Worm (Caenorhabditis elegans): ENCODE results near the gene acr-20.

The acr-20 gene

ce11 chrII:14404266-14404665 is 26.6 kb upstream of the acr-20 start:
- TF ChIP-seq efl-1 (optimal IDR thresholded peaks at IDR 0.05) = no peak
- TF ChIP-seq efl-1 (GFP tag; optimal IDR thresholded peaks at IDR 0.05 in 1 of 2) = peak in 1 of 2 experiments; percentile 76
- TF ChIP-seq elt-2 (tag; optimal IDR thresholded peaks at IDR 0.05) = peak; percentile 10
- peak in 1 of 2 experiments; percentile 32 for TF ChIP-seq lin-35 (GFP tag; optimal IDR thresholded peaks at IDR 0.05)
- no peak for TF ChIP-seq ces-1 (GFP tag; optimal IDR thresholded peaks at IDR 0.05)
- TF ChIP-seq blmp-1 (tag; optimal IDR thresholded peaks at IDR 0.05) = peak; percentile 4

- TF ChIP-seq nhr-85 (tag) (no peak), jun-1 (tag; optimal IDR thresholded peaks at IDR 0.05) (no peak), xbp-1 (tag; optimal IDR thresholded peaks at IDR 0.05) (no peak), unc-86 (tag; optimal IDR thresholded peaks at IDR 0.05) (no peak), nhr-77 (tag; optimal IDR thresholded peaks at IDR 0.05) (no peak), fkh-10 (GFP tag; optimal IDR thresholded peaks at IDR 0.05) (no peak), snu-23 (GFP tag; optimal IDR thresholded peaks at IDR 0.05) (no peak), C34B4.2 (tag; optimal IDR thresholded peaks at IDR 0.05) (no peak)
Measured at ce11 chrII:14401098-14401497, 23.4 kb upstream of the acr-20 start.

- TF ChIP-seq nhr-47 (tag; optimal IDR thresholded peaks at IDR 0.05) (peak; percentile 89), Y116A8C.19 (tag; optimal IDR thresholded peaks at IDR 0.05; ENCODE audit: borderline replicate concordance) (no peak), isw-1 (GFP tag; IDR thresholded peaks at IDR 0.05) (peak; percentile 74), ceh-82 (tag; optimal IDR thresholded peaks at IDR 0.05) (peak; percentile 64 to 91 (median 69)), ceh-8 (GFP tag; optimal IDR thresholded peaks at IDR 0.05) (peak; percentile 50), dsc-1 (tag; optimal IDR thresholded peaks at IDR 0.05) (peak; percentile 84), F16B12.6 (tag; optimal IDR thresholded peaks at IDR 0.05) (peak; percentile 68), zag-1 (tag; optimal IDR thresholded peaks at IDR 0.05) (no peak), egl-13 (tag; optimal IDR thresholded peaks at IDR 0.05) (peak; percentile 77), lin-14 (GFP tag; optimal IDR thresholded peaks at IDR 0.05) (peak; percentile 94), elt-3 (tag; optimal IDR thresholded peaks at IDR 0.05) (peak in 2 of 6 experiments; percentile 45 to 93), snu-23 (GFP tag; optimal IDR thresholded peaks at IDR 0.05) (peak; percentile 95), hlh-4 (tag; optimal IDR thresholded peaks at IDR 0.05) (no peak), unc-30 (tag; optimal IDR thresholded peaks at IDR 0.05) (no peak), fkh-10 (GFP tag; optimal IDR thresholded peaks at IDR 0.05) (peak; percentile 64), lin-39 (tag; optimal IDR thresholded peaks at IDR 0.05) (peak; percentile 60), mef-2 (tag; optimal IDR thresholded peaks at IDR 0.05) (no peak), nhr-85 (tag) (peak; percentile 93), ces-1 (GFP tag; optimal IDR thresholded peaks at IDR 0.05) (no peak), tbx-2 (tag; optimal IDR thresholded peaks at IDR 0.05) (peak; percentile 86), nhr-90 (tag; optimal IDR thresholded peaks at IDR 0.05; ENCODE audit: poor library complexity) (peak; percentile 81), hpl-2 (GFP tag; optimal IDR thresholded peaks at IDR 0.05) (peak; percentile 28), nhr-19 (GFP tag; conservative IDR thresholded peaks at IDR 0.05) (peak; percentile 80), unc-98 (GFP tag; IDR thresholded peaks at IDR 0.05) (no peak), lin-15B (tag; optimal IDR thresholded peaks at IDR 0.05) (peak; percentile 93), pax-3 (tag; optimal IDR thresholded peaks at IDR 0.05) (peak; percentile 55), efl-1 (optimal IDR thresholded peaks at IDR 0.05) (peak; percentile 87 to 90), efl-1 (GFP tag; optimal IDR thresholded peaks at IDR 0.05 in 1 of 2) (peak; percentile 84 to 98), pag-3 (tag; optimal IDR thresholded peaks at IDR 0.05; ENCODE audit: borderline replicate concordance, insufficient read depth) (no peak), irx-1 (tag; optimal IDR thresholded peaks at IDR 0.05) (peak; percentile 79), dpl-1 (GFP tag; optimal IDR thresholded peaks at IDR 0.05) (peak; percentile 80 to 87 (median 83)), nhr-77 (tag; optimal IDR thresholded peaks at IDR 0.05) (peak; percentile 88), xbp-1 (tag; optimal IDR thresholded peaks at IDR 0.05) (peak; percentile 88), aly-2 (tag; optimal IDR thresholded peaks at IDR 0.05) (peak; percentile 39), sox-4 (tag; optimal IDR thresholded peaks at IDR 0.05) (peak; percentile 37), mdl-1 (tag; optimal IDR thresholded peaks at IDR 0.05) (peak; percentile 23 to 98), lir-3 (tag; optimal IDR thresholded peaks at IDR 0.05; ENCODE audit: poor library complexity) (peak; percentile 72), lsy-2 (tag; optimal IDR thresholded peaks at IDR 0.05) (peak; percentile 87 to 95), pqm-1 (tag; optimal IDR thresholded peaks at IDR 0.05) (no peak), unc-86 (tag; optimal IDR thresholded peaks at IDR 0.05) (peak; percentile 73), zip-4 (GFP tag; optimal IDR thresholded peaks at IDR 0.05) (peak; percentile 67), mep-1 (tag; optimal IDR thresholded peaks at IDR 0.05) (peak; percentile 97), C16A3.4 (tag; optimal IDR thresholded peaks at IDR 0.05) (peak; percentile 94)
Measured at ce11 chrII:14399595-14399994, 21.9 kb upstream of the acr-20 start.
